Fruit fly (Drosophila melanogaster) whole organism, pupa: ENCODE results near the gene GlcAT-S.

Experiments
- CG10348 ChIP-seq: fragments of 200-800 bp; sonication (Bioruptor generic); IDR thresholded peaks from 2 replicates; pipeline ENCODE4 v1.3.6; 2022; ENCODE audit warnings: missing biosample characterization, missing genetic modification characterization
- CG17806 ChIP-seq: fragments of 200-800 bp; sonication (Bioruptor generic); optimal IDR thresholded peaks from 2 replicates; lab custom pipeline; 2018; ENCODE audit warnings: missing biosample characterization, mild to moderate bottlenecking, missing genetic modification characterization, moderate library complexity
- CG9948 ChIP-seq: fragments of 200-800 bp; sonication (Bioruptor generic); optimal IDR thresholded peaks from 2 replicates; lab custom pipeline; 2018; ENCODE audit warnings: missing biosample characterization, mild to moderate bottlenecking, missing genetic modification characterization, moderate library complexity
- D1 ChIP-seq: fragments of 200-800 bp; sonication (Bioruptor generic); optimal IDR thresholded peaks from 2 replicates; lab custom pipeline; 2018; ENCODE audit warnings: missing biosample characterization, mild to moderate bottlenecking, missing genetic modification characterization, moderate library complexity
- Ets98B ChIP-seq: fragments of 200-800 bp; sonication (Bioruptor generic); IDR thresholded peaks from 2 replicates; pipeline ENCODE4 v1.3.6; 2022; ENCODE audit warnings: missing biosample characterization, missing genetic modification characterization
- Pif1B ChIP-seq: fragments of 200-800 bp; sonication (Bioruptor generic); optimal IDR thresholded peaks from 3 replicates; lab custom pipeline; 2016; ENCODE audit warnings: missing biosample characterization, missing genetic modification characterization
- gl ChIP-seq: fragments of 200-800 bp; sonication (Bioruptor generic); optimal IDR thresholded peaks from 2 replicates; lab custom pipeline; 2018; ENCODE audit warnings: missing biosample characterization, mild to moderate bottlenecking, missing genetic modification characterization
- rn ChIP-seq: fragments of 200-800 bp; sonication (Bioruptor generic); IDR thresholded peaks from 2 replicates; pipeline ENCODE4 v1.3.6; 2022; ENCODE audit warnings: missing biosample characterization, missing genetic modification characterization

DNA sequence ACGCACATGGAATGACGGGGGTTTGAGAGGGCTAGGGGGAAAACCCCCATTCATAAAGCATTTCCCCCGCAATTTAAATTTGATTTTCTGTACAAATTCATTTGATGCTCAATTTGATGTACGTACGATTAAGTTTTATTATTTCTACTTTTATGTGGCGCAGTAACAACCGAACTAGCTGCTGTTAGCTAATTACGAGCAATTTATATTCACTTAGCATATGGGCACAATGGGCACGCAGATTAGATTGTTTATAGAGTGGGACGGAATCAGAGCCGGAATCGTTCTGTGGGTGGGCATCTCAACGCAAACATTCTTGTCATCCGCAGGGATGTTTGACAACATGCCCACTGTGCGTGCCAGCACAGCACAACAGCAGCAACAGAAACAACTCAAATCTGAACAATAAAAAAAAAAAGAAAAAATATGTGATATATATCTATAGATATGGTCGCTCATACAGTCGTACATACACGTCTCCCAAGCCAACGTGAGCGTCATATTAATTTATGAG is 54.7 kb downstream of the GlcAT-S start:
- no peak for TF ChIP-seq CG17806
- no peak for TF ChIP-seq Pif1B (GFP tag; lab: Kevin White, UChicago)
- no peak for TF ChIP-seq CG10348 (GFP tag; lab: Robert Waterston, UW)
- no peak for TF ChIP-seq CG9948
- no peak for TF ChIP-seq rn (GFP tag; lab: Robert Waterston, UW)
- TF ChIP-seq gl (tag; lab: Kevin White, UChicago): no peak
- no peak for TF ChIP-seq Ets98B (GFP tag; lab: Robert Waterston, UW)
- no peak for TF ChIP-seq D1 (tag; lab: Kevin White, UChicago)
